Worm (Caenorhabditis elegans) whole organism, L4 larva: Measurements from ENCODE around the gene F01D5.2.

Experiments
- D1046.2 ChIP-seq: fragments of 200-800 bp; sonication (Bioruptor generic); IDR thresholded peaks from 2 replicates; pipeline ENCODE4 v1.3.6; 2022; ENCODE audit warnings: missing genetic modification characterization, missing compliant biosample characterization
- T26A8.4 ChIP-seq: fragments of 200-800 bp; sonication (Bioruptor generic); IDR thresholded peaks from 2 replicates; pipeline ENCODE4 v1.3.6; 2022; ENCODE audit warnings: missing genetic modification characterization, missing compliant biosample characterization
- Y105C5A.15 ChIP-seq: fragments of 200-800 bp; sonication (Bioruptor generic); IDR thresholded peaks from 2 replicates; pipeline ENCODE4 v1.3.6; 2022; ENCODE audit warnings: missing genetic modification characterization, missing compliant biosample characterization
- Y48G9A.11 ChIP-seq: fragments of 200-800 bp; sonication (Bioruptor generic); IDR thresholded peaks from 2 replicates; pipeline ENCODE4 v1.3.6; 2022; ENCODE audit warnings: missing genetic modification reagents, missing genetic modification characterization, missing compliant biosample characterization
- aha-1 ChIP-seq: fragments of 150-350 bp; peaks from one replicate; lab custom pipeline; 2014; ENCODE audit warnings: missing biosample characterization, missing genetic modification characterization
- ama-1 ChIP-seq: fragments of 150-350 bp; optimal IDR thresholded peaks from 2 replicates; lab custom pipeline; 2014; ENCODE audit warnings: inconsistent platforms, mixed read lengths
- attf-4 ChIP-seq: sonication (generic microtip); optimal IDR thresholded peaks from 3 replicates; lab custom pipeline; 2017; ENCODE audit warnings: missing biosample characterization, missing genetic modification characterization
- ceh-32 ChIP-seq: sonication (generic microtip); optimal IDR thresholded peaks from 2 replicates; lab custom pipeline; 2016; ENCODE audit warnings: mild to moderate bottlenecking, missing genetic modification characterization, missing compliant biosample characterization; ENCODE audit not compliant: poor library complexity
- ceh-62 ChIP-seq: sonication (generic microtip); optimal IDR thresholded peaks from 2 replicates; lab custom pipeline; 2017; ENCODE audit warnings: missing biosample characterization, missing genetic modification characterization
- ceh-82 ChIP-seq: sonication (generic microtip); optimal IDR thresholded peaks from 2 replicates; lab custom pipeline; 2017; ENCODE audit warnings: missing biosample characterization, missing genetic modification characterization
- cey-2 ChIP-seq: sonication (generic microtip); optimal IDR thresholded peaks from 3 replicates; lab custom pipeline; 2017; ENCODE audit warnings: missing genetic modification characterization, mild to moderate bottlenecking, missing compliant biosample characterization, antibody characterized with exemption, borderline replicate concordance; ENCODE audit not compliant: insufficient read depth
- ctbp-1 ChIP-seq: fragments of 200-800 bp; sonication (Bioruptor generic); IDR thresholded peaks from 2 replicates; pipeline ENCODE4 v1.3.6; 2022; ENCODE audit warnings: missing genetic modification reagents, missing genetic modification characterization, missing compliant biosample characterization
- daf-16 ChIP-seq, 3 experiments: sonication (generic microtip); optimal IDR thresholded peaks; 2 replicates each; lab custom pipeline; 2016 to 2017; ENCODE audit warnings: missing genetic modification characterization in 3 of 3, missing genetic modification reagents in 3 of 3, mild to moderate bottlenecking in 2 of 3, missing compliant biosample characterization in 2 of 3, missing biosample characterization in 1 of 3, moderate library complexity in 1 of 3
- dmd-6 ChIP-seq: fragments of 200-800 bp; sonication (Bioruptor generic); IDR thresholded peaks from 2 replicates; pipeline ENCODE4 v1.3.6; 2022; ENCODE audit warnings: missing genetic modification reagents, missing genetic modification characterization, missing compliant biosample characterization
- dmd-8 ChIP-seq: fragments of 200-800 bp; sonication (Bioruptor generic); IDR thresholded peaks from 2 replicates; pipeline ENCODE4 v1.3.6; 2022; ENCODE audit warnings: missing genetic modification characterization, missing compliant biosample characterization
- dmd-9 ChIP-seq: fragments of 200-800 bp; sonication (Bioruptor generic); IDR thresholded peaks from 2 replicates; pipeline ENCODE4 v1.3.6; 2022; ENCODE audit warnings: missing genetic modification reagents, missing genetic modification characterization, missing compliant biosample characterization
- duxl-1 ChIP-seq: sonication (generic microtip); optimal IDR thresholded peaks from 2 replicates; lab custom pipeline; 2016; ENCODE audit warnings: mild to moderate bottlenecking, missing genetic modification characterization, moderate library complexity, missing compliant biosample characterization; ENCODE audit not compliant: poor library complexity
- dve-1 ChIP-seq: sonication (generic microtip); optimal IDR thresholded peaks from 2 replicates; lab custom pipeline; 2017; ENCODE audit warnings: antibody characterized with exemption, mild to moderate bottlenecking, missing genetic modification characterization, missing compliant biosample characterization; ENCODE audit not compliant: insufficient read depth
- egl-27 ChIP-seq: sonication (generic microtip); optimal IDR thresholded peaks from 3 replicates; lab custom pipeline; 2017; ENCODE audit warnings: missing biosample characterization, missing genetic modification reagents, missing genetic modification characterization
- fkh-10 ChIP-seq: fragments of 150-350 bp; optimal IDR thresholded peaks from 2 replicates; lab custom pipeline; 2014; ENCODE audit warnings: missing biosample characterization, missing genetic modification reagents, missing genetic modification characterization
- hlh-11 ChIP-seq: fragments of 200-800 bp; sonication (Bioruptor generic); optimal IDR thresholded peaks from 2 replicates; lab custom pipeline; 2018; ENCODE audit warnings: mild to moderate bottlenecking, missing genetic modification characterization, missing compliant biosample characterization
- hlh-30 ChIP-seq: sonication (generic microtip); optimal IDR thresholded peaks from 2 replicates; lab custom pipeline; 2017; ENCODE audit warnings: antibody characterized with exemption, mild to moderate bottlenecking, missing genetic modification characterization, missing compliant biosample characterization; ENCODE audit not compliant: insufficient read depth
- lin-29 ChIP-seq: fragments of 200-800 bp; sonication (Bioruptor generic); IDR thresholded peaks from 2 replicates; pipeline ENCODE4 v1.3.6; 2022; ENCODE audit warnings: missing genetic modification reagents, missing genetic modification characterization, missing compliant biosample characterization
- lir-3 ChIP-seq: sonication (generic microtip); optimal IDR thresholded peaks from 2 replicates; lab custom pipeline; 2016; ENCODE audit warnings: mild to moderate bottlenecking, missing genetic modification characterization, missing compliant biosample characterization
- lsy-2 ChIP-seq, 2 experiments: fragments of 150-350 bp in 1 of 2; sonication (generic microtip) in 1 of 2; optimal IDR thresholded peaks; 2 replicates each; lab custom pipeline; 2014 to 2017; ENCODE audit warnings: missing biosample characterization in 2 of 2, missing genetic modification characterization in 2 of 2
- madf-9 ChIP-seq: fragments of 200-800 bp; sonication (Bioruptor generic); conservative IDR thresholded peaks from 2 replicates; pipeline ENCODE4 v1.3.6; 2022; ENCODE audit warnings: missing genetic modification reagents, missing genetic modification characterization, missing compliant biosample characterization
- mdl-1 ChIP-seq, 2 experiments: fragments of 150-350 bp in 1 of 2; sonication (generic microtip) in 1 of 2; optimal IDR thresholded peaks; 2 replicates each; lab custom pipeline; 2014 to 2017; ENCODE audit warnings: missing biosample characterization in 2 of 2, missing genetic modification characterization in 2 of 2
- mdt-29 ChIP-seq: fragments of 200-800 bp; sonication (Bioruptor generic); IDR thresholded peaks from 2 replicates; pipeline ENCODE4 v1.3.6; 2022; ENCODE audit warnings: missing genetic modification reagents, missing genetic modification characterization, missing compliant biosample characterization
- mxl-3 ChIP-seq: fragments of 200-800 bp; sonication (Bioruptor generic); optimal IDR thresholded peaks from 2 replicates; lab custom pipeline; 2018; ENCODE audit warnings: mild to moderate bottlenecking, missing genetic modification characterization, missing compliant biosample characterization
- nhr-10 ChIP-seq: fragments of 150-350 bp; optimal IDR thresholded peaks from 2 replicates; lab custom pipeline; 2014; ENCODE audit warnings: missing biosample characterization, missing genetic modification characterization
- nhr-237 ChIP-seq: sonication (generic microtip); optimal IDR thresholded peaks from 2 replicates; lab custom pipeline; 2017; ENCODE audit warnings: missing biosample characterization, missing genetic modification characterization
- nhr-28 ChIP-seq: fragments of 150-350 bp; optimal IDR thresholded peaks from 2 replicates; lab custom pipeline; 2014; ENCODE audit warnings: missing biosample characterization, missing genetic modification characterization
- nhr-42 ChIP-seq: fragments of 200-800 bp; sonication (Bioruptor generic); IDR thresholded peaks from 2 replicates; pipeline ENCODE4 v1.3.6; 2022; ENCODE audit warnings: missing genetic modification characterization, missing compliant biosample characterization
- nhr-76 ChIP-seq: fragments of 150-350 bp; optimal IDR thresholded peaks from 2 replicates; lab custom pipeline; 2014; ENCODE audit warnings: missing biosample characterization, missing genetic modification characterization
- php-3 ChIP-seq: fragments of 200-800 bp; sonication (Bioruptor generic); IDR thresholded peaks from 2 replicates; pipeline ENCODE4 v1.3.6; 2022; ENCODE audit warnings: missing genetic modification reagents, missing genetic modification characterization, missing compliant biosample characterization
- sdz-12 ChIP-seq: fragments of 200-800 bp; sonication (Bioruptor generic); optimal IDR thresholded peaks from 2 replicates; lab custom pipeline; 2018; ENCODE audit warnings: mild to moderate bottlenecking, missing genetic modification characterization, missing compliant biosample characterization
- tag-97 ChIP-seq: fragments of 200-800 bp; sonication (Bioruptor generic); IDR thresholded peaks from 2 replicates; pipeline ENCODE4 v1.3.6; 2022; ENCODE audit warnings: missing genetic modification characterization, missing compliant biosample characterization
- tra-1 ChIP-seq: fragments of 200-800 bp; sonication (Bioruptor generic); IDR thresholded peaks from 2 replicates; pipeline ENCODE4 v1.3.6; 2022; ENCODE audit warnings: missing genetic modification reagents, missing genetic modification characterization, missing compliant biosample characterization
- unc-130 ChIP-seq: sonication (generic microtip); optimal IDR thresholded peaks from 2 replicates; lab custom pipeline; 2016; ENCODE audit warnings: missing genetic modification reagents, missing genetic modification characterization, missing compliant biosample characterization
- zip-11 ChIP-seq: fragments of 200-800 bp; sonication (Bioruptor generic); IDR thresholded peaks from 2 replicates; pipeline ENCODE4 v1.3.6; 2022; ENCODE audit warnings: missing genetic modification characterization, missing compliant biosample characterization

Gene F01D5.2

DNA sequence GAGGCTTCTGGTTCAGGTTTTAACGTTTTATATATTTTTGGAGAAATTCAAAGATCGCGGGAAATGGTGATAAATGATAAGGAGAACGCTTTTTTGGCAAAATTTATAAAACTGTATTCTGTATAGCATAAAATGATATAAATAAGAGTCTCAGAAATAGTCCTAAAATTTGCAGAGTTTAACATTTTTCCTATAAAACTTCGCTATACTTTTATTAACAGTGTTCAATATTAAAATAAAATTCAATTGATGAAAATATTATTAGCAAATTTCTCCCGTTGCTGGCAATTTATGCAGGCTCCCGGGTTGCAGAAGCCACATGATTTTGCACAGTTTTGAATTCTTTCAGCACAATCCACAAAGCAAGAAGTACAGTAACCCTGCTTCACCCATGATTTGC is at the start of gene F01D5.2:
Gene F01D5.2 (minus strand): TSS at position 101 of the 400 bp plus-strand sequence.
- no peak for TF ChIP-seq nhr-28 (tag; lab: Kevin White, UChicago)
- no peak for TF ChIP-seq mdl-1 (tag; optimal IDR thresholded peaks at IDR 0.05; lab: Kevin White, UChicago)
- no peak for TF ChIP-seq dmd-8
- TF ChIP-seq zip-11 (GFP tag; lab: Robert Waterston, UW): no peak
- no peak for TF ChIP-seq madf-9 (GFP tag; lab: Robert Waterston, UW)
- TF ChIP-seq ama-1 (lab: Kevin White, UChicago): no peak
- no peak for TF ChIP-seq lsy-2 (tag; optimal IDR thresholded peaks at IDR 0.05; lab: Kevin White, UChicago)
- no peak for TF ChIP-seq nhr-10 (tag; lab: Kevin White, UChicago)
- TF ChIP-seq nhr-237 (tag; lab: Kevin White, UChicago): no peak
- no peak for TF ChIP-seq sdz-12 (GFP tag; lab: Kevin White, UChicago)
- no peak for TF ChIP-seq mdt-29
- TF ChIP-seq ceh-62 (tag; lab: Kevin White, UChicago): no peak
- TF ChIP-seq Y105C5A.15 (GFP tag; lab: Robert Waterston, UW): no peak
- TF ChIP-seq mxl-3 (GFP tag; lab: Kevin White, UChicago): no peak
- no peak for TF ChIP-seq dmd-9 (GFP tag; lab: Robert Waterston, UW)
- TF ChIP-seq ceh-82 (tag; lab: Kevin White, UChicago): no peak
- no peak for TF ChIP-seq egl-27 (tag; lab: Kevin White, UChicago)
- no peak for TF ChIP-seq T26A8.4 (GFP tag; lab: Robert Waterston, UW)

DNA sequence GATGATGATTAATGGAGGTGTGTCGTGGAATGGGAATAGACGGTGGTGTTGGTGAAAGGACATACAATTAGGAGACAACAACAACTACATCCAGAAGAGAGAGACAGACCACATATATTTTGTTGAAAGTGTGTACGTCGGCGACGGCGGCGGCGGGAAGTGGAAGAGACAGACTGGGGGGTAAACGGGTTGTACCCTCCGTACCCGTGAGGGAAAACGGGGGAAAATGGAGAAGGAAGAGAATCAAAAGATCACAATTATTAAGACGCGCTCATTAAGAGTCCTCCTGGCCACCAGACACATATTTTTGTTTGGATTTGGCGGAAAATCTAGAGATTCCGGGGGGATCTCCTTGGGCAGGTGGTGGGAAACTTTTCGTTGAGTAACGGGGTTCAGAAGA is 47.6 kb upstream of the F01D5.2 start:
- no peak for TF ChIP-seq attf-4 (tag; lab: Kevin White, UChicago)
- no peak for TF ChIP-seq unc-130 (GFP tag; lab: Kevin White, UChicago)
- no peak for TF ChIP-seq tra-1 (GFP tag; lab: Robert Waterston, UW)
- no peak for TF ChIP-seq lir-3 (tag; lab: Kevin White, UChicago)
- peak; percentile 22 for TF ChIP-seq nhr-28 (tag; lab: Kevin White, UChicago)
- TF ChIP-seq tag-97: no peak
- TF ChIP-seq cey-2 (tag; lab: Kevin White, UChicago): no peak
- peak; percentile 63; the same call in 1 of the 2 replicates for TF ChIP-seq D1046.2 (GFP tag; lab: Robert Waterston, UW)
- no peak for TF ChIP-seq nhr-10 (tag; lab: Kevin White, UChicago)
- TF ChIP-seq nhr-42 (GFP tag; lab: Robert Waterston, UW): 0 out of 2 replicates have a peak, but pooled peaks have one; percentile 21
- no peak for TF ChIP-seq ceh-32 (tag; lab: Kevin White, UChicago)
- TF ChIP-seq lin-29: no peak
- TF ChIP-seq Y48G9A.11: no peak
- no peak for TF ChIP-seq duxl-1 (tag; lab: Kevin White, UChicago)
- peak in 1 of 2 experiments; percentile 28 for TF ChIP-seq daf-16 (GFP tag; optimal IDR thresholded peaks at IDR 0.05; lab: Kevin White, UChicago)
- no peak for TF ChIP-seq daf-16 (tag; optimal IDR thresholded peaks at IDR 0.05; lab: Kevin White, UChicago)
- TF ChIP-seq php-3: no peak
- TF ChIP-seq madf-9 (GFP tag; lab: Robert Waterston, UW): no peak
- TF ChIP-seq ctbp-1 (GFP tag; lab: Robert Waterston, UW): no peak
- TF ChIP-seq fkh-10 (GFP tag; lab: Kevin White, UChicago): no peak

DNA sequence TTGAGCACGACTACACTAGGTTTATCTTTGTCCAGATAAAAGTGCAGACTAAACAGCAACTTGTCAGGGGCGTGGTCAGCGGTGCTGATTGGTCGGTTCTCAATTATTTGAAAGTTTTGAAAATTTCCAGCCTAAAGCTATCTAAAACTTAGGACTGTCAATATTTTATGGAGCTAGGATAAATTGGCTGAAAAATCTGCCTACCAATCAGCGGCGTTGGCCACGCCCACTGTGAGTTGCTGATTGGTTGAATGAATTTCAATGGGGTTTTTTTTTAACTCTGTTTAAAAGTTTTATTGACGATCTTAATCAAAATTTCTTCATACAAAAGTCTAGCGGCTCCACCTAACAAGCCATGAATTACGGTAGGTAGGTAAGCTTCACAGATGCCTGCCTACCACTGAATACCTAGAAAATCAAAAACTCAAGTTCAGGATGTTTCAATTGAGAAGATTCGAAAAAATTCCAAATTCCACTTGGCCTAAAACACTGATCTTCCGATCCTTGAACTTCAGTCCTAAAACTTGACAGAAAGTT is 47.1 kb upstream of the F01D5.2 start:
- TF ChIP-seq aha-1 (tag; lab: Kevin White, UChicago) (peak; percentile 50), duxl-1 (tag; lab: Kevin White, UChicago) (no peak)

DNA sequence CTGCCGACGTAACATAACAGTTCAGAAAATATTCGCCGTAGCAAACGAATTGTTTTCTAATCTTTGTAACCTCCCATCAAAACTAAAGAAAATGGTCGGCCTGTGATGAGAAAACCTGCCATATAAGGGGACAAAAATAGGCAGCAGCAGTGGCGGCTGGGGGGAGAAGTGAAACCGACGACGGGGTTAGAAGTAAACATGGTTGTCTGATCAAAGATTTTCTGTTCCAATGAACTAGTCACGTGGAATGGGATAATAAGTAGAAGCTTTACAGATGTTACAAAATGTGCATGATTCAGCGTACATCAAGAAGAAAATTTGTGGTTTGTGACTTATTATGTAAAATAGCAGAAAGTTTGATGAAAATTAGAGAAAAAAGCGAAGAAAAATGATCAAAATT is 46.4 kb upstream of the F01D5.2 start:
- TF ChIP-seq mdl-1 (tag; optimal IDR thresholded peaks at IDR 0.05; lab: Kevin White, UChicago) (peak in 1 of 2 experiments; percentile 23), daf-16 (GFP tag; optimal IDR thresholded peaks at IDR 0.05; lab: Kevin White, UChicago) (no peak), daf-16 (tag; optimal IDR thresholded peaks at IDR 0.05; lab: Kevin White, UChicago) (peak; percentile 71), dve-1 (peak; percentile 30), nhr-76 (tag; lab: Kevin White, UChicago) (no peak), hlh-11 (tag; lab: Kevin White, UChicago) (peak; percentile 36), ceh-32 (tag; lab: Kevin White, UChicago) (no peak), dmd-6 (GFP tag; lab: Robert Waterston, UW) (peak; percentile 30), nhr-42 (GFP tag; lab: Robert Waterston, UW) (0 out of 2 replicates have a peak, but pooled peaks have one; percentile 14), hlh-30 (tag; lab: Kevin White, UChicago) (peak; percentile 30)
- TF ChIP-seq, all 104 proteins: peak for 7
